Fruit fly (Drosophila melanogaster): Measurements from ENCODE around the gene hyx.

The hyx gene

dm6 chr3R:9053850-9054441 lies 15.4 kb downstream of the hyx start (continued):
- TF ChIP-seq Usf (GFP tag; optimal IDR thresholded peaks at IDR 0.05), result peak; percentile 20
- no peak for TF ChIP-seq CrebB (tag; optimal IDR thresholded peaks at IDR 0.05)
- TF ChIP-seq tio (GFP tag; optimal IDR thresholded peaks at IDR 0.05), result peak; percentile 40
- TF ChIP-seq nmo (GFP tag; optimal IDR thresholded peaks at IDR 0.05), result peak; percentile 68
- TF ChIP-seq Poxn (GFP tag; IDR thresholded peaks at IDR 0.05), result no peak
- TF ChIP-seq Spps (tag; optimal IDR thresholded peaks at IDR 0.05), result no peak
- peak; percentile 57 for TF ChIP-seq BtbVII (GFP tag; optimal IDR thresholded peaks at IDR 0.05)
- TF ChIP-seq lilli (GFP tag; optimal IDR thresholded peaks at IDR 0.05), result peak; percentile 35
- TF ChIP-seq bab2 (GFP tag; optimal IDR thresholded peaks at IDR 0.05), result peak; percentile 50
- TF ChIP-seq Xbp1 (GFP tag; optimal IDR thresholded peaks at IDR 0.05), result peak; percentile 28
- peak; percentile 58 for TF ChIP-seq CG30403 (GFP tag; optimal IDR thresholded peaks at IDR 0.05)
- TF ChIP-seq Ets97D (GFP tag; optimal IDR thresholded peaks at IDR 0.05), result peak; percentile 10
- peak; percentile 42 for TF ChIP-seq D19B (GFP tag; optimal IDR thresholded peaks at IDR 0.05)
- no peak for TF ChIP-seq CG31365 (tag; optimal IDR thresholded peaks at IDR 0.05)
- peak; percentile 1 for TF ChIP-seq CG1792 (GFP tag; optimal IDR thresholded peaks at IDR 0.05)
- TF ChIP-seq jing (GFP tag; optimal IDR thresholded peaks at IDR 0.05), result peak; percentile 24
- TF ChIP-seq CG18599 (GFP tag; optimal IDR thresholded peaks at IDR 0.05), result peak; percentile 59
- TF ChIP-seq sens (GFP tag), result peak; percentile 45
- TF ChIP-seq emc (GFP tag; optimal IDR thresholded peaks at IDR 0.05), result no peak
- no peak for TF ChIP-seq tll (GFP tag; optimal IDR thresholded peaks at IDR 0.05)
- no peak for TF ChIP-seq Six4 (GFP tag; optimal IDR thresholded peaks at IDR 0.05)
- TF ChIP-seq Ssrp (tag; optimal IDR thresholded peaks at IDR 0.05), result peak; percentile 38
- peak; percentile 33 for TF ChIP-seq CG9609 (GFP tag; optimal IDR thresholded peaks at IDR 0.05)
- TF ChIP-seq Hmx (GFP tag; optimal IDR thresholded peaks at IDR 0.05), result no peak
- no peak for TF ChIP-seq E2f1 (GFP tag; IDR thresholded peaks at IDR 0.05)
- peak; percentile 50 for TF ChIP-seq CG18619 (GFP tag; optimal IDR thresholded peaks at IDR 0.05)
- no peak for TF ChIP-seq YL-1 (GFP tag; optimal IDR thresholded peaks at IDR 0.05)
- TF ChIP-seq CG8359 (GFP tag; optimal IDR thresholded peaks at IDR 0.05; ENCODE audit: borderline replicate concordance), result peak; percentile 7
- TF ChIP-seq CG17359 (tag; optimal IDR thresholded peaks at IDR 0.05), result peak; percentile 28
- peak; percentile 96 for TF ChIP-seq grau (tag; optimal IDR thresholded peaks at IDR 0.05)
- peak; percentile 28 for TF ChIP-seq CG10979 (tag; optimal IDR thresholded peaks at IDR 0.05)
- no peak for TF ChIP-seq chm (GFP tag; IDR thresholded peaks at IDR 0.05)
- TF ChIP-seq CG31224 (GFP tag; IDR thresholded peaks at IDR 0.05), result no peak
- TF ChIP-seq peb (GFP tag; IDR thresholded peaks at IDR 0.05), result no peak
- TF ChIP-seq CG10274 (GFP tag; optimal IDR thresholded peaks at IDR 0.05), result peak; percentile 9
- peak; percentile 46 for TF ChIP-seq Antp (GFP tag; optimal IDR thresholded peaks at IDR 0.05)
- TF ChIP-seq CG16863 (GFP tag; optimal IDR thresholded peaks at IDR 0.05), result peak; percentile 8
- TF ChIP-seq gro (GFP tag; optimal IDR thresholded peaks at IDR 0.05), result no peak
- no peak for TF ChIP-seq scrt (GFP tag; optimal IDR thresholded peaks at IDR 0.05)
- no peak for TF ChIP-seq ssp (GFP tag; IDR thresholded peaks at IDR 0.05)
- TF ChIP-seq ems (GFP tag; optimal IDR thresholded peaks at IDR 0.05), result no peak
- peak; percentile 30 for TF ChIP-seq CG13296 (GFP tag; optimal IDR thresholded peaks at IDR 0.05)
- TF ChIP-seq Gug (GFP tag; IDR thresholded peaks at IDR 0.05), result peak; percentile 59; the same call in 3 of the 4 replicates
- TF ChIP-seq jumu (GFP tag; optimal IDR thresholded peaks at IDR 0.05), result peak; percentile 8
- no peak for TF ChIP-seq z (GFP tag; IDR thresholded peaks at IDR 0.05)
- TF ChIP-seq CG14710 (tag; optimal IDR thresholded peaks at IDR 0.05), result peak; percentile 6
- peak; percentile 96 for TF ChIP-seq Ets65A (GFP tag)
- TF ChIP-seq CG9817 (tag; optimal IDR thresholded peaks at IDR 0.05), result peak; percentile 38
- no peak for TF ChIP-seq D19A (tag; optimal IDR thresholded peaks at IDR 0.05)
- TF ChIP-seq Mes4 (GFP tag; optimal IDR thresholded peaks at IDR 0.05), result no peak
- TF ChIP-seq seq (GFP tag; IDR thresholded peaks at IDR 0.05), result no peak
